Worm (Caenorhabditis elegans) whole organism, L1 larva: ENCODE measurements around the gene T03F6.9.

Experiments used
- F16B12.6 ChIP-seq: fragments of 150-350 bp; optimal IDR thresholded peaks from 2 replicates; lab custom pipeline; 2014; ENCODE audit warnings: missing biosample characterization, missing genetic modification characterization
- Y116A8C.19 ChIP-seq: sonication (generic microtip); optimal IDR thresholded peaks from 2 replicates; lab custom pipeline; 2016; ENCODE audit warnings: missing compliant biosample characterization, missing genetic modification characterization, borderline replicate concordance
- aly-2 ChIP-seq: fragments of 150-350 bp; optimal IDR thresholded peaks from 2 replicates; lab custom pipeline; 2014; ENCODE audit warnings: missing biosample characterization, missing genetic modification characterization
- blmp-1 ChIP-seq: fragments of 150-350 bp; optimal IDR thresholded peaks from 2 replicates; lab custom pipeline; 2014; ENCODE audit warnings: missing biosample characterization, missing genetic modification characterization
- ceh-63 ChIP-seq: fragments of 200-800 bp; sonication (Bioruptor generic); optimal IDR thresholded peaks from 2 replicates; lab custom pipeline; 2018; ENCODE audit warnings: mild to moderate bottlenecking, missing genetic modification characterization, missing compliant biosample characterization
- ceh-82 ChIP-seq, 3 experiments: fragments of 150-350 bp in 1 of 3; sonication (generic microtip) in 2 of 3; optimal IDR thresholded peaks; 2 replicates each; lab custom pipeline; 2014 to 2017; ENCODE audit warnings: missing biosample characterization in 3 of 3, missing genetic modification characterization in 3 of 3
- ceh-90 ChIP-seq: sonication (generic microtip); optimal IDR thresholded peaks from 2 replicates; lab custom pipeline; 2016; ENCODE audit warnings: missing genetic modification characterization, missing compliant biosample characterization
- dsc-1 ChIP-seq: sonication (generic microtip); optimal IDR thresholded peaks from 2 replicates; lab custom pipeline; 2016; ENCODE audit warnings: mild to moderate bottlenecking, missing genetic modification characterization, missing compliant biosample characterization
- efl-1 ChIP-seq, 4 experiments: fragments of 150-350 bp; optimal IDR thresholded peaks in 3 of 4; peaks in 1 of 4; 1 replicate in 1 of 4; 2 replicates in 3 of 4; lab custom pipeline; 2014; ENCODE audit warnings: missing biosample characterization in 2 of 4, missing genetic modification characterization in 2 of 4, missing genetic modification reagents in 2 of 4
- egl-13 ChIP-seq: sonication (generic microtip); optimal IDR thresholded peaks from 2 replicates; lab custom pipeline; 2016; ENCODE audit warnings: missing genotype, missing genetic modification reagents, missing genetic modification characterization, missing compliant biosample characterization
- elt-2 ChIP-seq: sonication (generic microtip); optimal IDR thresholded peaks from 2 replicates; lab custom pipeline; 2016; ENCODE audit warnings: missing genetic modification characterization, mild to moderate bottlenecking, inconsistent platforms, missing compliant biosample characterization, missing genetic modification reagents
- elt-3 ChIP-seq, 6 experiments: fragments of 150-350 bp in 1 of 6; sonication (generic microtip); optimal IDR thresholded peaks; 2 replicates each; lab custom pipeline; 2017 to 2018; ENCODE audit warnings: missing biosample characterization in 6 of 6, missing genetic modification characterization in 6 of 6, inconsistent platforms in 1 of 6
- fkh-8 ChIP-seq: sonication (generic microtip); optimal IDR thresholded peaks from 2 replicates; lab custom pipeline; 2016; ENCODE audit warnings: mild to moderate bottlenecking, missing genetic modification characterization, missing compliant biosample characterization
- grh-1 ChIP-seq: fragments of 200-800 bp; sonication (Bioruptor generic); IDR thresholded peaks from 2 replicates; pipeline ENCODE4 v1.3.6; 2022; ENCODE audit warnings: missing genetic modification reagents, missing genetic modification characterization, missing compliant biosample characterization
- hlh-4 ChIP-seq: sonication (generic microtip); optimal IDR thresholded peaks from 2 replicates; lab custom pipeline; 2016; ENCODE audit warnings: mild to moderate bottlenecking, missing genetic modification characterization, missing compliant biosample characterization
- hpl-2 ChIP-seq: fragments of 150-350 bp; optimal IDR thresholded peaks from 2 replicates; lab custom pipeline; 2014; ENCODE audit warnings: missing biosample characterization, missing genetic modification reagents, missing genetic modification characterization
- jun-1 ChIP-seq: fragments of 150-350 bp; optimal IDR thresholded peaks from 2 replicates; lab custom pipeline; 2014; ENCODE audit warnings: missing biosample characterization, missing genetic modification reagents, missing genetic modification characterization
- lin-14 ChIP-seq: fragments of 200-800 bp; sonication (Bioruptor generic); optimal IDR thresholded peaks from 2 replicates; lab custom pipeline; 2018; ENCODE audit warnings: mild to moderate bottlenecking, missing genetic modification characterization, moderate library complexity, missing compliant biosample characterization
- lin-39 ChIP-seq: fragments of 150-350 bp; optimal IDR thresholded peaks from 2 replicates; lab custom pipeline; 2014; ENCODE audit warnings: missing biosample characterization, missing genetic modification reagents, missing genetic modification characterization
- mab-9 ChIP-seq: fragments of 200-800 bp; sonication (Bioruptor generic); IDR thresholded peaks from 2 replicates; pipeline ENCODE4 v1.3.6; 2022; ENCODE audit warnings: missing genetic modification reagents, missing genetic modification characterization, missing compliant biosample characterization
- mep-1 ChIP-seq: fragments of 150-350 bp; optimal IDR thresholded peaks from 2 replicates; lab custom pipeline; 2014; ENCODE audit warnings: missing biosample characterization, missing genetic modification characterization
- nhr-11 ChIP-seq: fragments of 150-350 bp; optimal IDR thresholded peaks from 2 replicates; lab custom pipeline; 2014; ENCODE audit warnings: missing biosample characterization, missing genetic modification characterization
- nhr-47 ChIP-seq: sonication (generic microtip); optimal IDR thresholded peaks from 2 replicates; lab custom pipeline; 2016; ENCODE audit warnings: mild to moderate bottlenecking, missing genetic modification characterization, moderate library complexity, missing compliant biosample characterization
- nhr-71 ChIP-seq: sonication (generic microtip); optimal IDR thresholded peaks from 2 replicates; lab custom pipeline; 2016; ENCODE audit warnings: mild to moderate bottlenecking, missing genetic modification characterization, moderate library complexity, missing compliant biosample characterization
- nhr-76 ChIP-seq: sonication (generic microtip); optimal IDR thresholded peaks from 2 replicates; lab custom pipeline; 2017; ENCODE audit warnings: missing biosample characterization, missing genetic modification characterization
- nhr-85 ChIP-seq: sonication (generic microtip); peaks from one replicate; lab custom pipeline; 2016; ENCODE audit warnings: missing genetic modification characterization, inconsistent platforms, missing compliant biosample characterization
- nhr-90 ChIP-seq: sonication (generic microtip); optimal IDR thresholded peaks from 2 replicates; lab custom pipeline; 2016; ENCODE audit warnings: mild to moderate bottlenecking, missing genetic modification characterization, missing compliant biosample characterization; ENCODE audit not compliant: poor library complexity
- pag-3 ChIP-seq: sonication (generic microtip); optimal IDR thresholded peaks from 2 replicates; lab custom pipeline; 2017; ENCODE audit warnings: missing genetic modification characterization, mild to moderate bottlenecking, missing compliant biosample characterization, antibody characterized with exemption, borderline replicate concordance; ENCODE audit not compliant: insufficient read depth
- rnt-1 ChIP-seq: sonication (generic microtip); optimal IDR thresholded peaks from 2 replicates; lab custom pipeline; 2016; ENCODE audit warnings: mild to moderate bottlenecking, missing genetic modification characterization, moderate library complexity, missing compliant biosample characterization
- sup-37 ChIP-seq: fragments of 200-800 bp; sonication (Bioruptor generic); optimal IDR thresholded peaks from 2 replicates; lab custom pipeline; 2018; ENCODE audit warnings: mild to moderate bottlenecking, missing genetic modification characterization, missing compliant biosample characterization
- swsn-7 ChIP-seq: sonication (generic microtip); optimal IDR thresholded peaks from 2 replicates; lab custom pipeline; 2016; ENCODE audit warnings: missing genetic modification characterization, missing compliant biosample characterization
- tbx-2 ChIP-seq: sonication (generic microtip); optimal IDR thresholded peaks from 2 replicates; lab custom pipeline; 2016; ENCODE audit warnings: missing genetic modification characterization, missing compliant biosample characterization
- tlp-1 ChIP-seq: fragments of 150-350 bp; optimal IDR thresholded peaks from 2 replicates; lab custom pipeline; 2014; ENCODE audit warnings: missing biosample characterization, missing genetic modification characterization
- unc-86 ChIP-seq: sonication (generic microtip); optimal IDR thresholded peaks from 2 replicates; lab custom pipeline; 2016; ENCODE audit warnings: missing genetic modification characterization, missing compliant biosample characterization
- xbp-1 ChIP-seq: sonication (generic microtip); optimal IDR thresholded peaks from 2 replicates; lab custom pipeline; 2016; ENCODE audit warnings: missing genetic modification characterization, missing compliant biosample characterization

The T03F6.9 gene

ce11 chrIII:13389078-13389477 is 18.2 kb upstream of the T03F6.9 start, which contains the start of gene T03F6.3:
T03F6.3 (plus strand) TSS chrIII:13389395.
- TF ChIP-seq ceh-63 (GFP tag; lab: Kevin White, UChicago) (no peak), dsc-1 (tag; lab: Kevin White, UChicago) (no peak), nhr-90 (tag; lab: Kevin White, UChicago) (no peak), pag-3 (no peak), tlp-1 (tag; lab: Kevin White, UChicago) (no peak), lin-39 (no peak)
- TF ChIP-seq, all 84 proteins: peak for 0

ce11 chrIII:13388621-13389020 is 17.7 kb upstream of the T03F6.9 start:
- TF ChIP-seq elt-3 (tag; optimal IDR thresholded peaks at IDR 0.05; lab: Kevin White, UChicago), result no peak
- TF ChIP-seq nhr-11 (tag; lab: Kevin White, UChicago), result no peak
- TF ChIP-seq Y116A8C.19 (tag; lab: Kevin White, UChicago), result no peak
- TF ChIP-seq hlh-4 (tag; lab: Kevin White, UChicago), result no peak
- no peak for TF ChIP-seq tbx-2 (tag; lab: Kevin White, UChicago)
- no peak for TF ChIP-seq mab-9
- TF ChIP-seq elt-2 (tag; lab: Kevin White, UChicago), result peak; percentile 73
- TF ChIP-seq ceh-90 (tag; lab: Kevin White, UChicago), result no peak

DNA sequence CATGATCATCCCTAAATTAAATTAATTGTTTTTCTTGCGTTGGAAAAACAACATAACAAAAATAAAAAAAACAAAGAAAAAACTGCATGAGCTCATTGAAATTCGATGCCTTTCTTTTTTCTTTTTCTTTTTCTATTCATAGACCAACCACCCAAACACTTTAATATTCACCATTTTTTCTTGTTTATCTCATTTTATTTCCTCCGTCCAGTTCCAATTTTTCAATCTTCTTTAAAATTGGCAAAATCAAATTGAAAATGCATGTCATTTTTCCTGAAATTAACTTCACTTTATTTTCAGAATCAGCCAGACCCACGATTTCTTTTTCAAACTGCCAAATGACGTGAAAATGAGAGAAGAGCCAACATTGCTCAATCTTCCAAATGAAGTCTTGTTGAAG is 15.0 kb upstream of the T03F6.9 start, which contains the start of gene T03F6.4:
T03F6.4 (plus strand) TSS at position 301 of the 400 bp plus-strand sequence.
- TF ChIP-seq grh-1 (no peak), Y116A8C.19 (tag; lab: Kevin White, UChicago) (no peak), fkh-8 (tag; lab: Kevin White, UChicago) (no peak), F16B12.6 (tag; lab: Kevin White, UChicago) (no peak)

ce11 chrIII:13383159-13383558 is 12.3 kb upstream of the T03F6.9 start:
- no peak for TF ChIP-seq aly-2 (tag; lab: Kevin White, UChicago)
- no peak for TF ChIP-seq efl-1 (optimal IDR thresholded peaks at IDR 0.05; lab: Kevin White, UChicago)
- peak in 1 of 2 experiments; percentile 7 for TF ChIP-seq efl-1 (GFP tag; optimal IDR thresholded peaks at IDR 0.05 in 1 of 2; lab: Kevin White, UChicago)
- TF ChIP-seq elt-2 (tag; lab: Kevin White, UChicago), result no peak
- peak; percentile 57 for TF ChIP-seq xbp-1 (tag; lab: Kevin White, UChicago)

DNA sequence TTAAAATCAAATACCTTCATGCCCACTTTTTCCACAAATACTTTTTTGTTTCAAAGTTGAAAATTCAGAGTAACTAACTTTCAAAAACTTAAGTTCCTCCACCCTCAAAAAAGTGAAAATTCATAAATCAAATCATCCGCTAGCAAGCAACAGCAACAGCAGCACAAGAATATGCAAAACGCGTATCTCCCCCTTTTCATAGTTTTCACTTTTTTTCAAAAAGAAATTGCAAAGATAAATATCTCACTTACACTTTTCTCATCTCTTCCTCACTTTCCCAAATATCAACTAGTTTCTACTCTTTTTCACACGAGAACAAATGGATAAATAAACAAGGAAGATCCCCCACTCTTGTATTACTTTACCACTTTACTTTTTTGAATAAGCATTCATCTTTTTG is 10.8 kb upstream of the T03F6.9 start:
- TF ChIP-seq ceh-82 (tag; optimal IDR thresholded peaks at IDR 0.05; lab: Kevin White, UChicago) (no peak), nhr-76 (tag; lab: Kevin White, UChicago) (no peak), blmp-1 (tag; lab: Kevin White, UChicago) (peak; percentile 76), elt-2 (tag; lab: Kevin White, UChicago) (no peak), lin-14 (GFP tag; lab: Kevin White, UChicago) (peak; percentile 31), nhr-47 (tag; lab: Kevin White, UChicago) (no peak), aly-2 (tag; lab: Kevin White, UChicago) (no peak), hpl-2 (no peak), mep-1 (tag; lab: Kevin White, UChicago) (no peak), jun-1 (no peak)

DNA sequence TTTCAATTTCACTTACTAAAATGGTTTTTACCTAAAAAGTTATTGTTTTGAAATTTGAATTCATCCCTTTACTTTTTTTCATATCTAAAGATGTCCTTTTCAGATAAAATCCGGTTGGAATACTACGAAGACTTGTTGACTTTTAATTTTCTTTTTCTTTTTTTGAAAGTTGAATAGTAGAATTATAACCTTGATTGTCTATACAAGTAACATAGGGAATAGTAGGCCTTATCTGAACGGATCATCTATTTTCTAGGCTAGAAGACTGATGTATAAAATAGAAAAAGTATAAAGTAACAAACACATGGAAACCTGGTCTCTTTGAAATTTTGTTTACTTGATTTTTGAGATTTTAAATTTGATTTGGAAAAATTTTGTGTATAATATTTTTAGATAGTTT is 10.0 kb upstream of the T03F6.9 start:
- TF ChIP-seq pag-3, result no peak
- no peak for TF ChIP-seq ceh-63 (GFP tag; lab: Kevin White, UChicago)
- peak; percentile 84 for TF ChIP-seq nhr-85 (tag; lab: Kevin White, UChicago)
- TF ChIP-seq mab-9, result no peak
- no peak for TF ChIP-seq nhr-47 (tag; lab: Kevin White, UChicago)
- TF ChIP-seq sup-37 (GFP tag; lab: Kevin White, UChicago), result no peak
- no peak for TF ChIP-seq egl-13 (tag; lab: Kevin White, UChicago)
- TF ChIP-seq nhr-71 (tag; lab: Kevin White, UChicago), result peak; percentile 2
- no peak for TF ChIP-seq ceh-82 (tag; optimal IDR thresholded peaks at IDR 0.05; lab: Kevin White, UChicago)
- TF ChIP-seq unc-86 (tag; lab: Kevin White, UChicago), result no peak
- no peak for TF ChIP-seq rnt-1 (tag; lab: Kevin White, UChicago)
- TF ChIP-seq swsn-7, result no peak
- TF ChIP-seq lin-14 (GFP tag; lab: Kevin White, UChicago), result peak; percentile 12
- no peak for TF ChIP-seq aly-2 (tag; lab: Kevin White, UChicago)
